Worm (Caenorhabditis elegans): ENCODE results near the gene mbf-1.

DNA sequence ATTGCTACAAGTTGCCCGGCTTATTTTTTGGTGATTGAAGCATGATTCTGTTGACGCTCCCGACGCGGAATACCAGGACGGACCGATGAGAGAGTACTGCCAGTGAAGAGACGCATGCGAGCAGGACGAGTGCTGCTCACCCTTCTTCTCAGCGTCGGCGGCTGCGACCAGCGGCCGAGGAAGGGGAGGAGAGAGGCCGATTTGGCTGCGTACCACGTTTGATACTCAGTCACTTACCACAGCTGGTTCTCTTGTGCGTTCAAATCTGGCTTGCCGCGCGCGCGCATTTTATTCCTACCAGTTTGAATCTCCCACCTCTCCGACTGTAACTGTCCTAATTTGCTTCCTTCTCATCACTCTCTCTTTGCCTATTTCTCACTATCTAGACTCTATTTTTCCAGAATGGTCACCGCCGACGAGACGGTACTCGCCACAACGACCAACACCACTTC lies 44.1 kb upstream of the mbf-1 start, which contains the start of gene mep-1:
- TF ChIP-seq zip-4 (GFP tag; optimal IDR thresholded peaks at IDR 0.05): no peak
- peak; percentile 34 for TF ChIP-seq snpc-4 (tag; optimal IDR thresholded peaks at IDR 0.05)

All from whole organism, L1 larva.